Fruit fly (Drosophila melanogaster) S2 (cell line): ENCODE data around the gene alphaTub67C.

Experiments
- CG8478 ChIP-seq: fragments of >200 bp; optimal IDR thresholded peaks from 2 replicates; lab custom pipeline; 2018
- CTCF ChIP-seq, 2 experiments: fragments of >200 bp; optimal IDR thresholded peaks; 2 replicates each; lab custom pipeline; 2018

The alphaTub67C gene

DNA sequence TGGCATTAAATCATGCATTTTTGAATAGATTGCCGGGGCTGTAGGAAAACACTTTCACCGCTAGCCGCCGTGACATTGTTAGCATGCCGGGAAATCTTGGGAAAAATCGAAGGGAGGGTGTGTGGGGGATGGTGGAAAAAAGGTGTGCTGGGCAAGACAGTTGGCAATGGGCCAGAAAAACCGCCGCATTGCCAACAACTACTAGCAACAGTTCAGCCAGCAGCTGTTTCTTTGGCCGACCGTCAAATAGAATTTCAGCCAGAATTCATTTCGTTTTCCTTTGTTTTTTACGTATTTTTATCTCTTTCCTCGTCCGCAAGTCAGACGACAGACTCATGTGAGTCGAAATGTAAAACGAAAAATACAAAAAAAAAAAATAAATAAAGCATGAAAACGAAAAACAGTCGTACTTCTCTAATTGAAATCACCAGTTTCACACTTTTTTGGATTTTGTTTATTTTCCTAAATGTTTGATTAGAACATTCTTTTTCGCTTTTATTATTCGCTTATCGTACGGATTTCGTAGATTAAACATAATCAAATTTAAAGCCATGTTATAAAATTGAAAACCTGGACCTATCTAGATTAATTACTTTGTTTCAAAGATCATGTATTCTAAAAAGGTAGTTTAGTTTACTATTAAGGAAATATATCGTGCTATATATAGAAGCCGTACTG is 9.9 kb downstream of the alphaTub67C start:
- TF ChIP-seq CTCF (optimal IDR thresholded peaks at IDR 0.05; lab: Kevin White, UChicago): no peak
- no peak for TF ChIP-seq CG8478 (lab: Kevin White, UChicago)

- TF ChIP-seq CTCF (optimal IDR thresholded peaks at IDR 0.05; lab: Kevin White, UChicago): no peak
Observed at dm6 chr3L:9691476-9691826, 10.4 kb downstream of the alphaTub67C start.

dm6 chr3L:9692234-9692891 is 11.3 kb downstream of the alphaTub67C start:
- TF ChIP-seq CTCF (optimal IDR thresholded peaks at IDR 0.05; lab: Kevin White, UChicago) (no peak), CG8478 (lab: Kevin White, UChicago) (no peak)

DNA sequence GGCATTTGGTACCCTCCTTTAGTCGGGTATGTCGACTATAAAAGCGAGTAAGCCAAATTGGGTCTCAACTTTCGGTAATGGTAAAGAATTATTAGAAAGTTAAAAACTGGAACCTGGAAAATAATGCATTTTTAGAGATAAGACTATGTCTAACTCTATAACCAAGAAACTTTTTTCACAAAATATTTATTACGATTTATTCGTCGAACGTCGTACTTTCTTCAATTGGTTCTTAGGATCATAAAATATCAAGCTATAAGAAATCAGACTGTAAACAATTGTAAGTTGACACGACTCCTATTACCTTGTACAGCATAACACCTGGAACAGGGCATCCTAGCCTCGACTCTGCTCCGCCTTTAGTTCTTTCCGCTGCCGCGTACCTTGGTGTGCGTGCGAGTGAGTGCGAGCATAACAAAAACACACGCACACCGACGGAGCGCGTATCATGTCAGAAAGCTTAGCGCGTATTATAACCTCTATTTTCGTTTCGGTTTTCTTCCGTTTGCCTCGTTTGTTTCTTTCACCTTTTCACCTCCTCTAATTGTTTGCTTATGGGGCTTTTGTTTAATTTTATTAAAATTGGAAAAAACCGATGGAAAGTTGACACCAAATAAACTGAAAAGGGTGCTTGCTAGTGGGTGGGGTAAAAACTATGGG is 12.0 kb downstream of the alphaTub67C start:
- no peak for TF ChIP-seq CTCF (optimal IDR thresholded peaks at IDR 0.05; lab: Kevin White, UChicago)
- TF ChIP-seq CG8478 (lab: Kevin White, UChicago): no peak

DNA sequence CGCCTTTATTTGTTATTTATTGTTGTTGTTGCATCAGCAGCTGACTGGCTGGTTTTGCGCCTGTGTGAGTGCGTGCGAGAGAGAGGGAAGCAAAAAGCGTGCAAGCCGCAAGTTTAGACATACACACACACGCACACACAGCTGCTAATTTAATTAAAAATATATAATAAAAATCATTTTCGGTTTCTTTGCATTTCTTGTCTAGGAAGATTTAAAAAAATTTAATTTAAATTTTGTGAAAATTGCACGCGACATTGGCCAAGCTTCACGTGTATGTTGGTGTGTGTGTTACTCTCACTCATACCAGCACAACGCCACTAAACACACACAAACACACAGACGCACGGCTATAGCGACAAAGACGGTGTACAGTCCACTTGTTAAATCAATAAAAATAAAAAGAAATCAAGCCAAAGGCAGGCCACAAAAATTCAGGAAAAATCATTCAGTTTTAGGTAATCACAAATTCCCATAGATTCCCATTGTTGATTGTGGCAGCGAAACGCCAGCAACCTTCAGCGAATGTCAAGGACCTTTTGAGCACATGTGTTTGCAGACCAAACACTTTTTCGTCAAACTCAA is 12.6 kb downstream of the alphaTub67C start:
- no peak for TF ChIP-seq CG8478 (lab: Kevin White, UChicago)
- TF ChIP-seq CTCF (optimal IDR thresholded peaks at IDR 0.05; lab: Kevin White, UChicago): no peak

DNA sequence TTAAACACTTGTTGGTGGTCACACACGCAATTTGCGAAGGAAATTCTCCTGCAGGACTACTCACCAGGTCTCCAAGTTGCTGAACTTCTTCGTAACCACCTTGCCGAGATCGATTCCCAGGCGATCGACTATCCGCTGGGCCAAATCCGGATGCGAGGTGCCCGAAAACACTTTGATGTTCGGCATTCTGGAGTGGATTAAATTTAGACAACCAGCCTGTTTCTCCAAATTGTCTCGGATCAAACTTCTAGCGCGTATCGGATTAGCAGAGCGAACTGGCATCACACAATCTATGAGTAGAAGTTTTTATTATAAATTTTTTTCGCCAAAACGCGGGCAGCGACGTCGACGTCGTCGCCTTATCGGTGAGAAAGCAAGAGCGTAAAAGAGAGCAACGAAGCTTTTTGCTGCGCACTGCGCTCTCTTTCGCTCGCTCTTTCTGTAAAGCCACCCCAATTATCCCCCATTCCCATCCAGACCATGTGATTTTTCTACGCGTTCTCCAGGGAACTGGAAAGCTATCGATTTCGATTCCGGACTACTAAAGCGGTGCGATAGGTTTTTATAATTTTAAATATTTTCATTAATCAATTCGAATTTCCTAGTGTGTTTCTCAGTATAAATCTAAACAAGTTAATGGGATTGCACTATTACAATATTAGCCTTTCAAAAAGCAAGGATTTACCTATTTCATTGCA is 13.2 kb downstream of the alphaTub67C start:
- TF ChIP-seq CTCF (optimal IDR thresholded peaks at IDR 0.05; lab: Kevin White, UChicago) (no peak), CG8478 (lab: Kevin White, UChicago) (no peak)

DNA sequence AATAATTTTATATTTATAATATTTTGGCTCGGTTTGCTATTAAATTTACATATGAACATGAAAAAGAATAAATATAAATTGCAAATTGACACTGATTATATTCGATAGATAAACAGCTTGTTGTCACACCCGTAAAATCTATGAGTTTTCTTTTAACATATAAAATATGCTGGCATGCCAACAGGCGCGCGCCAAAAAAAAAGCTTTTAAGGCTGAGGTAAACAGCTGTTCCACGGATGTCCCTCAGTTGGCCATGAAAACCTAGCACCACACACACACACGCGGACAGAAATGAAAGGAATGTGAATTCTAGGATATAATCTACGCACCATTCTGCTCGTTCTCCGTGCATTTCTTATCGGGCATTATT is 13.8 kb downstream of the alphaTub67C start:
- no peak for TF ChIP-seq CTCF (optimal IDR thresholded peaks at IDR 0.05; lab: Kevin White, UChicago)
- TF ChIP-seq CG8478 (lab: Kevin White, UChicago): no peak

DNA sequence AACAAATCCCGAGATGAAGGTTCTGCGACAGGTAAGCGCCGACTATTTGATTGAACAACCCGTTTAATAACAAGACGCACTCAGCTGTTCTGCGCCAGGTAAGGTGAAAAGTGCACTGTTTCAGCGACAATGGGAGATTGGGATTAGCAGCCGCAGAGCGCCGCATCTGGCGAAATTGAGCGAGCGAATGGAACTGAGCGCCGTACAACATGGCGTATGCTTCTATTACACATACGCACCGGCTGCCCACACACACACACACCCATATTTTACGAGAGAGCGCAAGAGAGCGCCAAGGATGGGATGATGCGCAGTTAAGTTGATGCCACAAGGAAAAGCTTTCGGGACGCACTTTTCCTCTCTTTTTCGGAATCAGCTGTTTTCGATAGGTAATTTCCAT is 14.2 kb downstream of the alphaTub67C start:
- TF ChIP-seq CG8478 (lab: Kevin White, UChicago) (no peak), CTCF (optimal IDR thresholded peaks at IDR 0.05; lab: Kevin White, UChicago) (no peak)

DNA sequence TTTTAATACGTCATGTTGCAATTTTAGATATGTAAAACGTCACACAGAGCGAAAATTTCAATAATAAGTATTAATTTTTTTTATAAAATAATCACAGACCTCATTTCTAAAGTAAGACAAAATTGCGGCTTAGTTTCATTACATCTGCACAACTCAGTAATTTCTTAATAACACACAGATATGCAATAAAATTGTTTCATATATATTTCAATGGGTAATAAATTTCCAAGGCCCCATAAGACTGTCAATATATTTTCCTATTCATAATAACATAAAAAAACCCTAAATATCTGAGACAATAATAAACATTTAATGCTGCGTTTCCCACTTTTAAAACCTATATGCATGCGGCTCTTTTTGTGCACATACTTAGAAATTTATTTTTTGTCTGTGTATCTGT is 14.6 kb downstream of the alphaTub67C start:
- no peak for TF ChIP-seq CG8478 (lab: Kevin White, UChicago)
- no peak for TF ChIP-seq CTCF (optimal IDR thresholded peaks at IDR 0.05; lab: Kevin White, UChicago)

DNA sequence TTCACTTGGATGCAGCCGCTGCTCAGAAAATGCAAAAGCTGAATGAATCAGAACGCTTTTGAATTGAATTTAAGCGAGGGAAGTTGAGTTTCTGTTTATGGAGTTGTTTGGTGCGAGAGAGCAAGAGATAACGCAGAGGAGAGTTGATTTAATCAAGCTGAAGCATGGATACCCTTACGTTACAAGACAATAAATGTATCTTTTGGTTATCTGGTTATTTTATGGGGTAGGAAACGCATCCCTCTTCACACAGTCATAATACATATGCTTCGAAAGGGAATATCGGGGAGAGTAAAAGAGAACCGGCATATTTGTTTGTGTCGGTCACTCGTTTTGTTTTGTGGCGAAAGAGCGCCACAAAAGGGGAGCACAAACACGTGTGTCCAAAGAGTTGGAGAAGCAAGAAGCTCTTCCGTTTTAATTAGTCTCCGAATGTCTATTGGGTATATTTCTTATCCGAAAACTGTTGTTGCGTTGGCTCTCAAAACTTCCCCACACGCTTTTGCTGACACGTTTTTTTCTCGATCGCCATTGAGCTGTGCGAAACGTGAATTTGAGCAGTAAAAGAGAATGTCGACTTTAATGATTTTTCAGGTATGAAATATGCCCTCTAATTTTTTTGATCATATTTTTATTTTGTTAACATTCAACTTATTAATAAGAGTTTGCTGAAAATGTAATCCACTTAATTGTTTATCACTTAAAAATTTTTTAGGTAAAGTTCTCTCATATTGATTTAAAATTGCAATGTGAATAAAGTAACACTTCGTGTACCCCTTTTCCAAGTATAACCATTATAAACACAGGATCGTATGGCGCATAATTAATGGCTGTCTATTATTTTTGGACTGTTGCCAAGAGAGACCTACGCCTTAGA is 15.8 kb downstream of the alphaTub67C start, which contains the start of gene Prps:
TSS of gene Prps (minus strand) at position 51 of the 877 bp plus-strand sequence.
- TF ChIP-seq CTCF (optimal IDR thresholded peaks at IDR 0.05; lab: Kevin White, UChicago): no peak
- TF ChIP-seq CG8478 (lab: Kevin White, UChicago): no peak

- TF ChIP-seq CG8478 (lab: Kevin White, UChicago) (no peak), CTCF (optimal IDR thresholded peaks at IDR 0.05; lab: Kevin White, UChicago) (no peak)
Observed at dm6 chr3L:9697527-9697883, 16.4 kb downstream of the alphaTub67C start.

dm6 chr3L:9698193-9698642 is 17.1 kb downstream of the alphaTub67C start, which contains the start of gene Ubc4:
TSS of gene Ubc4 (plus strand) at chr3L:9698336.
- no peak for TF ChIP-seq CG8478 (lab: Kevin White, UChicago)
- no peak for TF ChIP-seq CTCF (optimal IDR thresholded peaks at IDR 0.05; lab: Kevin White, UChicago)

dm6 chr3L:9703495-9703894 is 22.4 kb downstream of the alphaTub67C start, which contains the start of gene CG6761:
TSS of gene CG6761 (minus strand) at chr3L:9703595.
- no peak for TF ChIP-seq CTCF (optimal IDR thresholded peaks at IDR 0.05; lab: Kevin White, UChicago)
- no peak for TF ChIP-seq CG8478 (lab: Kevin White, UChicago)
